Worm (Caenorhabditis elegans): Measurements from ENCODE around the gene B0462.5.

- TF ChIP-seq unc-39 (tag; optimal IDR thresholded peaks at IDR 0.05) (no peak), skn-1 (tag; optimal IDR thresholded peaks at IDR 0.05) (no peak), lin-39 (tag; optimal IDR thresholded peaks at IDR 0.05) (no peak), ZK546.5 (tag; optimal IDR thresholded peaks at IDR 0.05) (no peak)
Observed at ce11 chrV:18280778-18281177, 42.4 kb downstream of the B0462.5 start, which contains the start of gene Y51A2A.16.

All from whole organism, L4 larva.